Fruit fly (Drosophila melanogaster) whole organism, prepupa: ENCODE data around the gene RanBP3.

Source experiments
- CG10669 ChIP-seq: fragments of 200-800 bp; sonication (Bioruptor generic); optimal IDR thresholded peaks from 3 replicates; lab custom pipeline; 2018; ENCODE audit warnings: missing biosample characterization, mild to moderate bottlenecking, missing genetic modification characterization, moderate library complexity
- CG11294 ChIP-seq: fragments of 200-800 bp; sonication (Bioruptor generic); IDR thresholded peaks from 2 replicates; pipeline ENCODE4 v1.3.6; 2022; ENCODE audit warnings: missing biosample characterization, missing genetic modification characterization
- CG16779 ChIP-seq: fragments of 200-800 bp; sonication (Bioruptor generic); optimal IDR thresholded peaks from 3 replicates; lab custom pipeline; 2017; ENCODE audit warnings: missing biosample characterization, mild to moderate bottlenecking, missing genetic modification characterization
- CG32006 ChIP-seq: fragments of 200-800 bp; sonication (Bioruptor generic); optimal IDR thresholded peaks from 3 replicates; lab custom pipeline; 2017; ENCODE audit warnings: missing biosample characterization, mild to moderate bottlenecking, missing genetic modification characterization
- CG34406 ChIP-seq: fragments of 200-800 bp; sonication (Bioruptor generic); optimal IDR thresholded peaks from 3 replicates; lab custom pipeline; 2016; ENCODE audit warnings: missing biosample characterization, missing genetic modification characterization
- CG3919 ChIP-seq: fragments of 200-800 bp; sonication (Bioruptor generic); optimal IDR thresholded peaks from 3 replicates; lab custom pipeline; 2016; ENCODE audit warnings: missing biosample characterization, missing genetic modification characterization
- CG4318 ChIP-seq: fragments of 200-800 bp; sonication (Bioruptor generic); optimal IDR thresholded peaks from 3 replicates; lab custom pipeline; 2017; ENCODE audit warnings: missing biosample characterization, mild to moderate bottlenecking, missing genetic modification characterization
- CG6163 ChIP-seq: fragments of 200-800 bp; sonication (Bioruptor generic); IDR thresholded peaks from 3 replicates; pipeline ENCODE4 v1.3.6; 2022; ENCODE audit warnings: missing biosample characterization, missing genetic modification characterization
- CG6276 ChIP-seq: fragments of 200-800 bp; sonication (Bioruptor generic); optimal IDR thresholded peaks from 2 replicates; lab custom pipeline; 2017; ENCODE audit warnings: missing biosample characterization, mild to moderate bottlenecking, missing genetic modification characterization
- CG6808 ChIP-seq: fragments of 200-800 bp; sonication (Bioruptor generic); optimal IDR thresholded peaks from 3 replicates; lab custom pipeline; 2017; ENCODE audit warnings: missing biosample characterization, missing genetic modification characterization, mild to moderate bottlenecking, moderate library complexity, missing genetic modification reagents
- CG6854 ChIP-seq: fragments of 200-800 bp; sonication (Bioruptor generic); optimal IDR thresholded peaks from 2 replicates; lab custom pipeline; 2017; ENCODE audit warnings: missing biosample characterization, mild to moderate bottlenecking, missing genetic modification characterization
- CG8119 ChIP-seq: fragments of 200-800 bp; sonication (Bioruptor generic); IDR thresholded peaks from 3 replicates; pipeline ENCODE4 v1.3.6; 2022; ENCODE audit warnings: missing biosample characterization, missing genetic modification characterization
- CG8319 ChIP-seq: fragments of 200-800 bp; sonication (Bioruptor generic); optimal IDR thresholded peaks from 3 replicates; lab custom pipeline; 2016; ENCODE audit warnings: missing biosample characterization, missing genetic modification characterization
- Eip75B ChIP-seq: fragments of 200-800 bp; sonication (Bioruptor generic); optimal IDR thresholded peaks from 3 replicates; lab custom pipeline; 2016; ENCODE audit warnings: missing biosample characterization, missing genetic modification characterization
- Ets96B ChIP-seq: fragments of 200-800 bp; optimal IDR thresholded peaks from 2 replicates; lab custom pipeline; 2019; ENCODE audit warnings: missing biosample characterization, mild to moderate bottlenecking, missing genetic modification characterization, moderate library complexity
- Hr38 ChIP-seq: sonication (Bioruptor generic); optimal IDR thresholded peaks from 2 replicates; lab custom pipeline; 2016; ENCODE audit warnings: missing biosample characterization, missing genetic modification characterization
- Hr4 ChIP-seq: fragments of 200-800 bp; sonication (Bioruptor generic); optimal IDR thresholded peaks from 3 replicates; lab custom pipeline; 2016; ENCODE audit warnings: missing biosample characterization, missing genetic modification characterization
- Lpt ChIP-seq: fragments of 200-800 bp; sonication (Bioruptor generic); optimal IDR thresholded peaks from 3 replicates; lab custom pipeline; 2016; ENCODE audit warnings: missing biosample characterization, missing genetic modification characterization
- Met ChIP-seq: fragments of 200-800 bp; sonication (Bioruptor generic); optimal IDR thresholded peaks from 3 replicates; lab custom pipeline; 2016; ENCODE audit warnings: missing biosample characterization, missing genetic modification characterization
- OdsH ChIP-seq: fragments of 200-800 bp; sonication (Bioruptor generic); optimal IDR thresholded peaks from 3 replicates; lab custom pipeline; 2016; ENCODE audit warnings: missing biosample characterization, missing genetic modification characterization
- Smox ChIP-seq: fragments of 200-800 bp; sonication (Bioruptor generic); optimal IDR thresholded peaks from 3 replicates; lab custom pipeline; 2016; ENCODE audit warnings: missing biosample characterization, missing genetic modification characterization
- achi ChIP-seq: fragments of 200-800 bp; sonication (Bioruptor generic); optimal IDR thresholded peaks from 3 replicates; lab custom pipeline; 2016; ENCODE audit warnings: missing biosample characterization, missing genetic modification characterization
- cyc ChIP-seq: fragments of 200-800 bp; sonication (Bioruptor generic); optimal IDR thresholded peaks from 3 replicates; lab custom pipeline; 2016; ENCODE audit warnings: missing biosample characterization, missing genetic modification characterization
- dac ChIP-seq: fragments of 200-800 bp; sonication (Bioruptor generic); optimal IDR thresholded peaks from 2 replicates; lab custom pipeline; 2017; ENCODE audit warnings: missing biosample characterization, mild to moderate bottlenecking, missing genetic modification characterization
- dsx ChIP-seq: fragments of 200-800 bp; optimal IDR thresholded peaks from 3 replicates; lab custom pipeline; 2019; ENCODE audit warnings: missing biosample characterization, mild to moderate bottlenecking, missing genetic modification characterization, moderate library complexity; ENCODE audit not compliant: poor library complexity, severe bottlenecking
- eg ChIP-seq: fragments of 200-800 bp; sonication (Bioruptor generic); IDR thresholded peaks from 3 replicates; pipeline ENCODE4 v1.3.6; 2022; ENCODE audit warnings: missing biosample characterization, missing genetic modification characterization
- esn ChIP-seq: fragments of 200-800 bp; sonication (Bioruptor generic); optimal IDR thresholded peaks from 2 replicates; lab custom pipeline; 2016; ENCODE audit warnings: missing biosample characterization, mild to moderate bottlenecking, missing genetic modification characterization, moderate library complexity
- fd59A ChIP-seq: fragments of 200-800 bp; sonication (Bioruptor generic); optimal IDR thresholded peaks from 2 replicates; lab custom pipeline; 2017; ENCODE audit warnings: missing biosample characterization, mild to moderate bottlenecking, missing genetic modification characterization, missing genetic modification reagents
- fd85E ChIP-seq: fragments of 200-800 bp; sonication (Bioruptor generic); optimal IDR thresholded peaks from 3 replicates; lab custom pipeline; 2016; ENCODE audit warnings: missing biosample characterization, missing genetic modification characterization
- fkh ChIP-seq: fragments of 200-800 bp; sonication (Bioruptor generic); optimal IDR thresholded peaks from 3 replicates; lab custom pipeline; 2017; ENCODE audit warnings: missing biosample characterization, mild to moderate bottlenecking, missing genetic modification characterization, moderate library complexity
- lz ChIP-seq: fragments of 200-800 bp; sonication (Bioruptor generic); optimal IDR thresholded peaks from 3 replicates; lab custom pipeline; 2016; ENCODE audit warnings: missing biosample characterization, missing genetic modification characterization
- salr ChIP-seq, 2 experiments: fragments of 200-800 bp; sonication (Bioruptor generic); optimal IDR thresholded peaks; 3 replicates each; lab custom pipeline; 2016 to 2018; ENCODE audit warnings: missing biosample characterization in 2 of 2, missing genetic modification characterization in 2 of 2, mild to moderate bottlenecking in 1 of 2
- spab ChIP-seq: fragments of 200-800 bp; sonication (Bioruptor generic); optimal IDR thresholded peaks from 2 replicates; lab custom pipeline; 2017; ENCODE audit warnings: missing biosample characterization, mild to moderate bottlenecking, missing genetic modification characterization, missing genetic modification reagents
- ss ChIP-seq, 2 experiments: fragments of 200-800 bp; sonication (Bioruptor generic); optimal IDR thresholded peaks; 2 replicates in 1 of 2; 3 replicates in 1 of 2; lab custom pipeline; 2017 to 2018; ENCODE audit warnings: mild to moderate bottlenecking in 2 of 2, missing biosample characterization in 2 of 2, missing genetic modification characterization in 2 of 2, moderate library complexity in 1 of 2
- svp ChIP-seq: fragments of 200-800 bp; sonication (Bioruptor generic); peaks from one replicate; lab custom pipeline; 2016; ENCODE audit warnings: missing biosample characterization, missing genetic modification characterization
- topi ChIP-seq: fragments of 200-800 bp; sonication (Bioruptor generic); optimal IDR thresholded peaks from 3 replicates; lab custom pipeline; 2016; ENCODE audit warnings: missing biosample characterization, missing genetic modification characterization

RanBP3 gene

DNA sequence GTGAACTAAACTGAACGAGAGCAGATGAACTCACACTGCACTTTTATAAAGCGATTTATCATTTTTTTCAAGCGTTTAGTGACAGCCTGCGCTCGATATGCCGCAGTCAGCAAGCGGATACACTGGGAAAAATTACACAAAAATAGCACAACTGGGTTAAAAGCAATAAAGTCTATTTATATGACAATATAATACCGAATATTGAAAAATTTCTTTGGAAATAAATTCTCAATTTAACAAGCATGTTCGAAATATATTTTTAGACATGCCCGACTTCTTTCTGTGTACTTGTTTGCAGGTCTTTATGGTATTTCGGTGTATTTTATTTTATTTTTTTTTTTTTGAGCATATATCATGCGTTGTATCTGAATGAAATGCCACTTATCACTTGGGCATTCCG, 38.7 kb downstream of the RanBP3 start (continued):
- TF ChIP-seq CG6854 (peak; percentile 38), CG8319 (GFP tag; lab: Kevin White, UChicago) (peak; percentile 21), CG10669 (GFP tag; lab: Kevin White, UChicago) (peak; percentile 66), Smox (GFP tag; lab: Kevin White, UChicago) (peak; percentile 85), CG32006 (peak; percentile 59), dac (GFP tag; lab: Kevin White, UChicago) (no peak), dsx (GFP tag; lab: Kevin White, UChicago) (peak; percentile 41), CG16779 (tag; lab: Kevin White, UChicago) (no peak), CG4318 (GFP tag; lab: Kevin White, UChicago) (no peak), esn (peak; percentile 93), lz (GFP tag; lab: Kevin White, UChicago) (peak; percentile 88), CG11294 (no peak), CG34406 (GFP tag; lab: Kevin White, UChicago) (peak; percentile 82), Eip75B (GFP tag; lab: Kevin White, UChicago) (peak; percentile 85), ss (GFP tag; optimal IDR thresholded peaks at IDR 0.05; lab: Kevin White, UChicago) (peak in 1 of 2 experiments; percentile 75), Ets96B (peak; percentile 51), salr (GFP tag; optimal IDR thresholded peaks at IDR 0.05; lab: Kevin White, UChicago) (peak; percentile 24 to 47), fd59A (GFP tag; lab: Kevin White, UChicago) (peak; percentile 38), CG6808 (GFP tag; lab: Kevin White, UChicago) (peak; percentile 64), achi (GFP tag; lab: Kevin White, UChicago) (peak; percentile 79), Lpt (GFP tag; lab: Kevin White, UChicago) (peak; percentile 46), spab (GFP tag; lab: Kevin White, UChicago) (peak; percentile 63), fkh (GFP tag; lab: Kevin White, UChicago) (no peak), OdsH (GFP tag; lab: Kevin White, UChicago) (peak; percentile 77), cyc (peak; percentile 74), CG6276 (GFP tag; lab: Kevin White, UChicago) (no peak), Hr4 (GFP tag; lab: Kevin White, UChicago) (peak; percentile 65), fd85E (no peak), CG8119 (GFP tag; lab: Robert Waterston, UW) (peak; percentile 63), CG3919 (GFP tag; lab: Kevin White, UChicago) (peak; percentile 69), Met (GFP tag; lab: Kevin White, UChicago) (peak; percentile 90)
- TF ChIP-seq, all 60 proteins: peak for 51

dm6 chr3R:23711195-23711594, 41.4 kb downstream of the RanBP3 start, which contains the start of gene CG10300:
CG10300 (plus strand) TSS chr3R:23711527.
- TF ChIP-seq Hr38 (GFP tag; lab: Kevin White, UChicago), result no peak
- peak; percentile 41 for TF ChIP-seq svp

DNA sequence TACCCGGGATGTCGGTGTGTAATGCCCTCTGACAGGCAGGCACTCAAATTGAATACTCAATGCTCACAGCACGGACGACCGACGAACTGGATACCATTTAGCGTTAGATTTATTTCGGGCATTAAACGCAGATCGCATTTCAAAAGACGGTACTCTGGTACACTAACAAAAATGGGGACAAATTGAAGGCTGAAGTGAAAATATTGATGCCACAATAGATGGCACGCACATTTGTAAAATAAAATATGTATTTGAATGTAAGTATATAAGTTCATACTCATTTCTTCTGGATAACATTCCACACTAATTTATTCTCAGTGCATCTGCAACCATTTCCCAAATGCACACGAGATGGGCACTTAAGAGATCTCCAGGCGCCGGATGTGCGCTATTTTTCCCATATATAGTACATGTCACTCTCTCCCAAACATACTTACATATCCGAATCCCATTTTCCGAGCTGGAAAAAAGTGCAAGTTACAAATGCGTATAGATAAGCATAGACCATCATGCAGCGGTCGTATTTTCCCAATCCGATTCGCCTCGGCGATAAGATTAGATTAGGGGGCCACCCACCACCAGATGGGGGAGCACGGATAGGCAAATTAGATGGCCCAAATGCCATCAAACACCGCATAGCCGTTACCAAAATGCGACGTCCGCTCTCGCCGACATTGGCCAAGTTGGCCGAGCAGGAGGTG, 43.0 kb downstream of the RanBP3 start, which contains the start of gene CG10301:
TSS of gene CG10301 (plus strand) at position 651 of the 701 bp plus-strand sequence.
- TF ChIP-seq CG4318 (GFP tag; lab: Kevin White, UChicago), result no peak
- TF ChIP-seq CG6163 (GFP tag; lab: Robert Waterston, UW), result 0 out of 3 replicates have a peak, but pooled peaks have one; percentile 16
- peak; percentile 54 for TF ChIP-seq svp
- TF ChIP-seq lz (GFP tag; lab: Kevin White, UChicago), result no peak
- no peak for TF ChIP-seq topi
- TF ChIP-seq eg (GFP tag; lab: Robert Waterston, UW), result no peak
- no peak for TF ChIP-seq CG6854
- no peak for TF ChIP-seq ss (GFP tag; optimal IDR thresholded peaks at IDR 0.05; lab: Kevin White, UChicago)
- TF ChIP-seq, all 60 proteins: peak for 2
